Fruit fly (Drosophila melanogaster) whole organism, embryonic: ENCODE measurements around the gene Acp76A.

Experiments
- Asciz ChIP-seq: fragments of 200-800 bp; sonication (Bioruptor generic); optimal IDR thresholded peaks from 2 replicates; lab custom pipeline; 2017; ENCODE audit warnings: missing biosample characterization, mild to moderate bottlenecking, missing genetic modification characterization, missing genetic modification reagents
- B-H2 ChIP-seq: fragments of 200-800 bp; sonication (Bioruptor generic); optimal IDR thresholded peaks from 2 replicates; lab custom pipeline; 2018; ENCODE audit warnings: missing biosample characterization, mild to moderate bottlenecking, missing genetic modification characterization
- Bgb ChIP-seq: fragments of 200-800 bp; sonication (Bioruptor generic); IDR thresholded peaks from 2 replicates; pipeline ENCODE4 v1.3.6; 2022; ENCODE audit warnings: missing biosample characterization, missing genetic modification characterization; ENCODE audit not compliant: partially characterized antibody
- BtbVII ChIP-seq: fragments of 200-800 bp; sonication (Bioruptor generic); optimal IDR thresholded peaks from 3 replicates; lab custom pipeline; 2017; ENCODE audit warnings: missing biosample characterization, mild to moderate bottlenecking, missing genetic modification characterization
- CG10543 ChIP-seq: fragments of 200-800 bp; sonication (Bioruptor generic); optimal IDR thresholded peaks from 3 replicates; lab custom pipeline; 2017; ENCODE audit warnings: missing biosample characterization, mild to moderate bottlenecking, missing genetic modification characterization, moderate library complexity
- CG11093 ChIP-seq: fragments of 200-800 bp; sonication (Bioruptor generic); IDR thresholded peaks from 3 replicates; pipeline ENCODE4 v1.3.6; 2022; ENCODE audit warnings: missing biosample characterization, missing genetic modification characterization
- CG12299 ChIP-seq: fragments of 200-800 bp; sonication (Bioruptor generic); optimal IDR thresholded peaks from 2 replicates; lab custom pipeline; 2018; ENCODE audit warnings: missing biosample characterization, mild to moderate bottlenecking, missing genetic modification characterization
- CG12744 ChIP-seq: fragments of 200-800 bp; sonication (Bioruptor generic); optimal IDR thresholded peaks from 2 replicates; lab custom pipeline; 2016; ENCODE audit warnings: missing biosample characterization, missing genetic modification characterization
- CG13296 ChIP-seq: fragments of 200-800 bp; sonication (Bioruptor generic); optimal IDR thresholded peaks from 3 replicates; lab custom pipeline; 2018; ENCODE audit warnings: missing biosample characterization, mild to moderate bottlenecking, missing genetic modification characterization
- CG14710 ChIP-seq: fragments of 200-800 bp; sonication (Bioruptor generic); optimal IDR thresholded peaks from 3 replicates; lab custom pipeline; 2019; ENCODE audit warnings: missing biosample characterization, mild to moderate bottlenecking, missing genetic modification characterization, moderate library complexity
- CG15514 ChIP-seq: fragments of 200-800 bp; sonication (Bioruptor generic); optimal IDR thresholded peaks from 3 replicates; lab custom pipeline; 2017; ENCODE audit warnings: missing biosample characterization, missing genetic modification characterization, mild to moderate bottlenecking, moderate library complexity, missing genetic modification reagents
- CG15696 ChIP-seq: fragments of 200-800 bp; sonication (Bioruptor generic); optimal IDR thresholded peaks from 2 replicates; lab custom pipeline; 2019; ENCODE audit warnings: missing biosample characterization, mild to moderate bottlenecking, missing genetic modification characterization, moderate library complexity
- CG1792 ChIP-seq: fragments of 200-800 bp; sonication (Bioruptor generic); optimal IDR thresholded peaks from 2 replicates; lab custom pipeline; 2016; ENCODE audit warnings: missing biosample characterization, missing genetic modification characterization
- CG18011 ChIP-seq: fragments of 200-800 bp; sonication (Bioruptor generic); optimal IDR thresholded peaks from 2 replicates; lab custom pipeline; 2017; ENCODE audit warnings: missing biosample characterization, missing genetic modification characterization, mild to moderate bottlenecking, moderate library complexity, missing genotype
- CG2129 ChIP-seq: fragments of 200-800 bp; sonication (Bioruptor generic); IDR thresholded peaks from 2 replicates; pipeline ENCODE4 v1.3.6; 2022; ENCODE audit warnings: missing biosample characterization, missing genetic modification characterization; ENCODE audit not compliant: partially characterized antibody
- CG32772 ChIP-seq: fragments of 200-800 bp; sonication (Bioruptor generic); IDR thresholded peaks from 2 replicates; pipeline ENCODE4 v1.3.6; 2022; ENCODE audit warnings: missing biosample characterization, missing genetic modification characterization
- CG33213 ChIP-seq: fragments of 200-800 bp; sonication (Bioruptor generic); optimal IDR thresholded peaks from 3 replicates; lab custom pipeline; 2016; ENCODE audit warnings: missing biosample characterization, missing genetic modification characterization
- CG34376 ChIP-seq: fragments of 200-800 bp; sonication (Bioruptor generic); optimal IDR thresholded peaks from 2 replicates; lab custom pipeline; 2018; ENCODE audit warnings: missing biosample characterization, mild to moderate bottlenecking, missing genetic modification characterization
- CG7928 ChIP-seq: fragments of 200-800 bp; sonication (Bioruptor generic); optimal IDR thresholded peaks from 2 replicates; lab custom pipeline; 2017; ENCODE audit warnings: missing biosample characterization, mild to moderate bottlenecking, missing genetic modification characterization
- CG8478 ChIP-seq: fragments of >200 bp; optimal IDR thresholded peaks from 2 replicates; lab custom pipeline; 2018
- CG9609 ChIP-seq: fragments of 200-800 bp; sonication (Bioruptor generic); optimal IDR thresholded peaks from 3 replicates; lab custom pipeline; 2016; ENCODE audit warnings: missing biosample characterization, missing genetic modification characterization
- CTCF ChIP-seq: fragments of 200-800 bp; sonication (Bioruptor generic); optimal IDR thresholded peaks from 2 replicates; lab custom pipeline; 2017; ENCODE audit warnings: missing biosample characterization, mild to moderate bottlenecking, missing genetic modification characterization, moderate library complexity
- Dip3 ChIP-seq: fragments of 200-800 bp; sonication (Bioruptor generic); optimal IDR thresholded peaks from 3 replicates; lab custom pipeline; 2016; ENCODE audit warnings: missing biosample characterization, missing genetic modification characterization
- Doc3 ChIP-seq: fragments of 200-800 bp; sonication (Bioruptor generic); IDR thresholded peaks from 3 replicates; pipeline ENCODE4 v1.3.6; 2022; ENCODE audit warnings: missing biosample characterization, missing genetic modification characterization; ENCODE audit not compliant: partially characterized antibody
- Drgx ChIP-seq: fragments of 200-800 bp; sonication (Bioruptor generic); IDR thresholded peaks from 2 replicates; pipeline ENCODE4 v1.3.6; 2022; ENCODE audit warnings: missing biosample characterization, missing genetic modification characterization
- H2.0 ChIP-seq: fragments of 200-800 bp; sonication (Bioruptor generic); IDR thresholded peaks from 2 replicates; pipeline ENCODE4 v1.3.6; 2022; ENCODE audit warnings: missing biosample characterization, missing genetic modification characterization
- HHEX ChIP-seq: fragments of 200-800 bp; sonication (Bioruptor generic); optimal IDR thresholded peaks from 3 replicates; lab custom pipeline; 2017; ENCODE audit warnings: missing biosample characterization, mild to moderate bottlenecking, missing genetic modification characterization, missing genetic modification reagents
- Mrtf ChIP-seq: fragments of 200-800 bp; sonication (Bioruptor generic); IDR thresholded peaks from 3 replicates; pipeline ENCODE4 v1.3.6; 2022; ENCODE audit warnings: missing biosample characterization, missing genetic modification characterization
- Oaz ChIP-seq: fragments of 200-800 bp; sonication (Bioruptor generic); IDR thresholded peaks from 2 replicates; pipeline ENCODE4 v1.3.6; 2022; ENCODE audit warnings: missing biosample characterization, missing genetic modification characterization
- Rx ChIP-seq: fragments of 200-800 bp; sonication (Bioruptor generic); IDR thresholded peaks from 2 replicates; pipeline ENCODE4 v1.3.6; 2022; ENCODE audit warnings: missing biosample characterization, missing genetic modification characterization
- Sox100B ChIP-seq: fragments of 200-800 bp; sonication (Bioruptor generic); optimal IDR thresholded peaks from 3 replicates; lab custom pipeline; 2018; ENCODE audit warnings: missing biosample characterization, mild to moderate bottlenecking, missing genetic modification characterization
- Vsx1 ChIP-seq: fragments of 200-800 bp; sonication (Bioruptor generic); optimal IDR thresholded peaks from 2 replicates; lab custom pipeline; 2017; ENCODE audit warnings: missing biosample characterization, mild to moderate bottlenecking, missing genetic modification characterization, missing genetic modification reagents
- bsh ChIP-seq, 2 experiments: fragments of 200-800 bp; sonication (Bioruptor generic); optimal IDR thresholded peaks; 2 replicates each; lab custom pipeline; 2017 to 2018; ENCODE audit warnings: mild to moderate bottlenecking in 2 of 2, missing biosample characterization in 2 of 2, missing genetic modification characterization in 2 of 2, moderate library complexity in 1 of 2
- caup ChIP-seq: fragments of 200-800 bp; sonication (Bioruptor generic); optimal IDR thresholded peaks from 3 replicates; lab custom pipeline; 2017; ENCODE audit warnings: missing biosample characterization, mild to moderate bottlenecking, missing genetic modification characterization, moderate library complexity; ENCODE audit not compliant: severe bottlenecking
- chif ChIP-seq, 2 experiments: fragments of 200-800 bp; sonication (Bioruptor generic); optimal IDR thresholded peaks; 3 replicates each; lab custom pipeline; 2016; ENCODE audit warnings: missing biosample characterization in 2 of 2, missing genetic modification characterization in 2 of 2
- emc ChIP-seq: fragments of 200-800 bp; sonication (Bioruptor generic); optimal IDR thresholded peaks from 2 replicates; lab custom pipeline; 2016; ENCODE audit warnings: missing biosample characterization, missing genetic modification characterization
- gce ChIP-seq: fragments of 200-800 bp; sonication (Bioruptor generic); IDR thresholded peaks from 3 replicates; pipeline ENCODE4 v1.3.6; 2022; ENCODE audit warnings: missing biosample characterization, missing genetic modification characterization
- gsb ChIP-seq: fragments of 200-800 bp; sonication (Bioruptor generic); IDR thresholded peaks from 2 replicates; pipeline ENCODE4 v1.3.6; 2022; ENCODE audit warnings: missing biosample characterization, missing genetic modification characterization
- gt ChIP-seq: fragments of 200-800 bp; sonication (Bioruptor generic); IDR thresholded peaks from 2 replicates; pipeline ENCODE4 v1.3.6; 2022; ENCODE audit warnings: missing biosample characterization, missing genetic modification characterization
- her ChIP-seq: fragments of 200-800 bp; sonication (Bioruptor generic); optimal IDR thresholded peaks from 2 replicates; lab custom pipeline; 2016; ENCODE audit warnings: missing biosample characterization, missing genetic modification characterization
- hth ChIP-seq: fragments of >200 bp; optimal IDR thresholded peaks from 2 replicates; lab custom pipeline; 2017; ENCODE audit warnings: inconsistent platforms
- mam ChIP-seq: fragments of 200-800 bp; sonication (Bioruptor generic); optimal IDR thresholded peaks from 3 replicates; lab custom pipeline; 2016; ENCODE audit warnings: missing biosample characterization, missing genetic modification characterization
- sens ChIP-seq: fragments of 200-800 bp; sonication (Bioruptor generic); peaks from one replicate; lab custom pipeline; 2016; ENCODE audit warnings: missing biosample characterization, missing genetic modification characterization
- sima ChIP-seq: fragments of 200-800 bp; sonication (Bioruptor generic); optimal IDR thresholded peaks from 2 replicates; lab custom pipeline; 2016; ENCODE audit warnings: missing biosample characterization, missing genetic modification characterization
- sisA ChIP-seq: fragments of 200-800 bp; sonication (Bioruptor generic); IDR thresholded peaks from 2 replicates; pipeline ENCODE4 v1.3.6; 2022; ENCODE audit warnings: missing biosample characterization, missing genetic modification characterization
- tap ChIP-seq: fragments of 200-800 bp; optimal IDR thresholded peaks from 3 replicates; lab custom pipeline; 2019; ENCODE audit warnings: missing biosample characterization, mild to moderate bottlenecking, missing genetic modification characterization, moderate library complexity
- unc-4 ChIP-seq: fragments of 200-800 bp; sonication (Bioruptor generic); IDR thresholded peaks from 2 replicates; pipeline ENCODE4 v1.3.6; 2022; ENCODE audit warnings: missing biosample characterization, missing genetic modification characterization; ENCODE audit not compliant: partially characterized antibody
- vnd ChIP-seq: fragments of 200-800 bp; sonication (Bioruptor generic); IDR thresholded peaks from 3 replicates; pipeline ENCODE4 v1.3.6; 2022; ENCODE audit warnings: missing biosample characterization, missing genetic modification characterization; ENCODE audit not compliant: partially characterized antibody
- z ChIP-seq: fragments of 200-800 bp; sonication (Bioruptor generic); IDR thresholded peaks from 3 replicates; pipeline ENCODE4 v1.3.6; 2022; ENCODE audit warnings: missing biosample characterization, missing genetic modification characterization
- zf30C ChIP-seq: fragments of 200-800 bp; sonication (Bioruptor generic); optimal IDR thresholded peaks from 3 replicates; lab custom pipeline; 2018; ENCODE audit warnings: missing biosample characterization, mild to moderate bottlenecking, missing genetic modification characterization

The Acp76A gene

dm6 chr3L:19086364-19087200 is 34.8 kb upstream of the Acp76A start, which contains the start of gene Mkp3 (continued):
- TF ChIP-seq hth (no peak), gsb (GFP tag; lab: Robert Waterston, UW) (peak; percentile 79), Mrtf (peak; percentile 76), CG9609 (GFP tag; lab: Kevin White, UChicago) (peak; percentile 19), Asciz (peak; percentile 86), Oaz (GFP tag; lab: Robert Waterston, UW) (peak; percentile 83), CG12299 (tag; lab: Kevin White, UChicago) (peak; percentile 86), sisA (GFP tag; lab: Robert Waterston, UW) (peak; percentile 79), CG14710 (tag; lab: Kevin White, UChicago) (peak; percentile 74), mam (GFP tag; lab: Kevin White, UChicago) (peak; percentile 31), CG34376 (GFP tag; lab: Kevin White, UChicago) (peak; percentile 89), her (GFP tag; lab: Kevin White, UChicago) (no peak), vnd (no peak), Sox100B (peak; percentile 92), gce (GFP tag; lab: Robert Waterston, UW) (peak; percentile 73; the same call in 2 of the 3 replicates), CG15696 (tag; lab: Kevin White, UChicago) (peak; percentile 67), chif (GFP tag; optimal IDR thresholded peaks at IDR 0.05; lab: Kevin White, UChicago) (no peak), gt (GFP tag; lab: Robert Waterston, UW) (peak; percentile 61), CG33213 (no peak), sima (GFP tag; lab: Kevin White, UChicago) (no peak), Rx (GFP tag; lab: Robert Waterston, UW) (peak; percentile 66), CG18011 (GFP tag; lab: Kevin White, UChicago) (peak; percentile 80), bsh (GFP tag; optimal IDR thresholded peaks at IDR 0.05; lab: Kevin White, UChicago) (peak; percentile 71 to 87), CG7928 (GFP tag; lab: Kevin White, UChicago) (peak; percentile 57), CTCF (GFP tag; lab: Kevin White, UChicago) (peak; percentile 42), Doc3 (GFP tag; lab: Robert Waterston, UW) (no peak), sens (peak; percentile 75), z (GFP tag; lab: Robert Waterston, UW) (no peak), B-H2 (GFP tag; lab: Kevin White, UChicago) (peak; percentile 87), CG11093 (GFP tag; lab: Robert Waterston, UW) (peak; percentile 83), Bgb (GFP tag; lab: Robert Waterston, UW) (peak; percentile 44; the same call in 1 of the 2 replicates), BtbVII (GFP tag; lab: Kevin White, UChicago) (peak; percentile 93), zf30C (GFP tag; lab: Kevin White, UChicago) (no peak), tap (peak; percentile 87), Vsx1 (GFP tag; lab: Kevin White, UChicago) (peak; percentile 83), CG12744 (no peak), CG32772 (GFP tag; lab: Robert Waterston, UW) (peak; percentile 91), CG8478 (lab: Kevin White, UChicago) (no peak), CG10543 (GFP tag; lab: Kevin White, UChicago) (peak; percentile 91), unc-4 (GFP tag; lab: Robert Waterston, UW) (0 out of 2 replicates have a peak, but pooled peaks have one; percentile 3), CG15514 (GFP tag; lab: Kevin White, UChicago) (peak; percentile 84), H2.0 (GFP tag; lab: Robert Waterston, UW) (peak; percentile 87), CG13296 (GFP tag; lab: Kevin White, UChicago) (peak; percentile 94), Drgx (GFP tag; lab: Robert Waterston, UW) (peak; percentile 92), HHEX (GFP tag; lab: Kevin White, UChicago) (peak; percentile 92), emc (GFP tag; lab: Kevin White, UChicago) (no peak), Dip3 (GFP tag; lab: Kevin White, UChicago) (no peak), CG2129 (no peak), caup (GFP tag; lab: Kevin White, UChicago) (peak; percentile 92), CG1792 (GFP tag; lab: Kevin White, UChicago) (no peak)
